Worm (Caenorhabditis elegans) whole organism, L3 larva: ENCODE data around the gene nhr-97.

Experiments
- aly-2 ChIP-seq: fragments of 150-350 bp; optimal IDR thresholded peaks from 2 replicates; lab custom pipeline; 2014; ENCODE audit warnings: missing biosample characterization, missing genetic modification characterization
- ama-1 ChIP-seq: fragments of 150-350 bp; optimal IDR thresholded peaks from 2 replicates; lab custom pipeline; 2018
- ceh-16 ChIP-seq: sonication (generic microtip); optimal IDR thresholded peaks from 2 replicates; lab custom pipeline; 2017; ENCODE audit warnings: missing biosample characterization, missing genetic modification characterization
- ceh-28 ChIP-seq: fragments of 150-350 bp; optimal IDR thresholded peaks from 2 replicates; lab custom pipeline; 2014; ENCODE audit warnings: missing biosample characterization, missing genetic modification reagents, missing genetic modification characterization
- ceh-9 ChIP-seq: sonication (generic microtip); optimal IDR thresholded peaks from 2 replicates; lab custom pipeline; 2018; ENCODE audit warnings: missing biosample characterization, missing genetic modification characterization
- daf-12 ChIP-seq: fragments of 150-350 bp; optimal IDR thresholded peaks from 2 replicates; lab custom pipeline; 2014; ENCODE audit warnings: missing biosample characterization, missing genetic modification reagents, missing genetic modification characterization
- egl-27 ChIP-seq: sonication (generic microtip); optimal IDR thresholded peaks from 4 replicates; lab custom pipeline; 2017; ENCODE audit warnings: missing biosample characterization, missing genetic modification reagents, missing genetic modification characterization
- egl-5 ChIP-seq: fragments of 150-350 bp; optimal IDR thresholded peaks from 2 replicates; lab custom pipeline; 2017; ENCODE audit warnings: missing biosample characterization, missing genetic modification reagents, missing genetic modification characterization, inconsistent platforms
- elt-1 ChIP-seq: fragments of 150-350 bp; optimal IDR thresholded peaks from 2 replicates; lab custom pipeline; 2014; ENCODE audit warnings: missing biosample characterization, missing genetic modification characterization
- elt-2 ChIP-seq: sonication (generic microtip); optimal IDR thresholded peaks from 2 replicates; lab custom pipeline; 2016; ENCODE audit warnings: missing genetic modification reagents, mild to moderate bottlenecking, missing genetic modification characterization, missing compliant biosample characterization
- elt-3 ChIP-seq, 3 experiments: fragments of 150-350 bp in 1 of 3; sonication (generic microtip) in 2 of 3; optimal IDR thresholded peaks; 2 replicates in 2 of 3; 4 replicates in 1 of 3; lab custom pipeline; 2014 to 2017; ENCODE audit warnings: missing biosample characterization in 3 of 3, missing genetic modification characterization in 3 of 3
- eor-1 ChIP-seq, 2 experiments: fragments of 150-350 bp; optimal IDR thresholded peaks; 2 replicates each; lab custom pipeline; 2014 to 2018; ENCODE audit warnings: missing biosample characterization in 2 of 2, missing genetic modification characterization in 2 of 2
- fos-1 ChIP-seq: fragments of 150-350 bp; optimal IDR thresholded peaks from 2 replicates; lab custom pipeline; 2014; ENCODE audit warnings: missing biosample characterization, missing genetic modification characterization
- hmg-11 ChIP-seq: sonication (generic microtip); optimal IDR thresholded peaks from 2 replicates; lab custom pipeline; 2016; ENCODE audit warnings: missing genetic modification characterization, missing compliant biosample characterization
- jun-1 ChIP-seq: fragments of 150-350 bp; optimal IDR thresholded peaks from 2 replicates; lab custom pipeline; 2014; ENCODE audit warnings: missing biosample characterization, missing genetic modification reagents, missing genetic modification characterization
- lin-39 ChIP-seq: fragments of 150-350 bp; optimal IDR thresholded peaks from 2 replicates; lab custom pipeline; 2018; ENCODE audit warnings: missing biosample characterization, missing genetic modification reagents, missing genetic modification characterization
- lsy-12 ChIP-seq: sonication (generic microtip); optimal IDR thresholded peaks from 2 replicates; lab custom pipeline; 2016; ENCODE audit warnings: mild to moderate bottlenecking, missing genetic modification characterization, missing compliant biosample characterization
- mdl-1 ChIP-seq: fragments of 150-350 bp; optimal IDR thresholded peaks from 2 replicates; lab custom pipeline; 2014; ENCODE audit warnings: missing biosample characterization, missing genetic modification characterization
- mml-1 ChIP-seq: fragments of 150-350 bp; sonication (generic microtip); optimal IDR thresholded peaks from 3 replicates; lab custom pipeline; 2014; ENCODE audit warnings: missing biosample characterization, missing genetic modification characterization
- nfya-1 ChIP-seq: sonication (generic microtip); optimal IDR thresholded peaks from 2 replicates; lab custom pipeline; 2017; ENCODE audit warnings: missing genetic modification characterization, mild to moderate bottlenecking, missing compliant biosample characterization, antibody characterized with exemption, moderate library complexity; ENCODE audit not compliant: insufficient read depth
- nhr-12 ChIP-seq: fragments of 150-350 bp; optimal IDR thresholded peaks from 2 replicates; lab custom pipeline; 2014; ENCODE audit warnings: missing biosample characterization, missing genetic modification characterization
- nhr-23 ChIP-seq: fragments of 150-350 bp; optimal IDR thresholded peaks from 2 replicates; lab custom pipeline; 2014; ENCODE audit warnings: missing biosample characterization, missing genetic modification reagents, missing genetic modification characterization
- nhr-237 ChIP-seq: fragments of 150-350 bp; optimal IDR thresholded peaks from 2 replicates; lab custom pipeline; 2014; ENCODE audit warnings: missing biosample characterization, missing genetic modification characterization
- nhr-25 ChIP-seq: sonication (generic microtip); optimal IDR thresholded peaks from 2 replicates; lab custom pipeline; 2017; ENCODE audit warnings: missing biosample characterization, missing genetic modification characterization
- nhr-28 ChIP-seq: fragments of 150-350 bp; optimal IDR thresholded peaks from 2 replicates; lab custom pipeline; 2014; ENCODE audit warnings: missing biosample characterization, missing genetic modification characterization
- nhr-43 ChIP-seq: sonication (generic microtip); optimal IDR thresholded peaks from 2 replicates; lab custom pipeline; 2016; ENCODE audit warnings: mild to moderate bottlenecking, missing genetic modification characterization, missing compliant biosample characterization; ENCODE audit not compliant: poor library complexity, severe bottlenecking
- nhr-67 ChIP-seq: fragments of 150-350 bp; optimal IDR thresholded peaks from 2 replicates; lab custom pipeline; 2014; ENCODE audit warnings: missing biosample characterization, missing genetic modification characterization
- nhr-76 ChIP-seq: fragments of 150-350 bp; sonication (generic microtip); optimal IDR thresholded peaks from 5 replicates; lab custom pipeline; 2014; ENCODE audit warnings: missing biosample characterization, missing genetic modification characterization
- pqm-1 ChIP-seq: fragments of 150-350 bp; optimal IDR thresholded peaks from 2 replicates; lab custom pipeline; 2017; ENCODE audit warnings: missing biosample characterization, missing genetic modification characterization, inconsistent platforms
- sea-2 ChIP-seq: fragments of 150-350 bp; sonication (generic microtip); optimal IDR thresholded peaks from 4 replicates; lab custom pipeline; 2014; ENCODE audit warnings: missing biosample characterization, missing genetic modification reagents, missing genetic modification characterization
- snpc-4 ChIP-seq: fragments of 150-350 bp; optimal IDR thresholded peaks from 2 replicates; lab custom pipeline; 2014; ENCODE audit warnings: missing biosample characterization, missing genetic modification characterization
- tbx-2 ChIP-seq: sonication (generic microtip); optimal IDR thresholded peaks from 2 replicates; lab custom pipeline; 2016; ENCODE audit warnings: mild to moderate bottlenecking, missing genetic modification characterization, missing compliant biosample characterization
- unc-62 ChIP-seq: fragments of 150-350 bp; sonication (generic microtip); optimal IDR thresholded peaks from 4 replicates; lab custom pipeline; 2014; ENCODE audit warnings: missing biosample characterization, missing genetic modification reagents, missing genetic modification characterization
- ztf-11 ChIP-seq: fragments of 150-350 bp; optimal IDR thresholded peaks from 2 replicates; lab custom pipeline; 2014; ENCODE audit warnings: missing biosample characterization, missing genetic modification characterization

nhr-97 gene

ce11 chrIV:9734861-9735260 is 22.6 kb upstream of the nhr-97 start:
- TF ChIP-seq nhr-28 (tag; lab: Kevin White, UChicago) (no peak), elt-2 (peak; percentile 3), snpc-4 (tag; lab: Kevin White, UChicago) (no peak), egl-27 (tag; lab: Kevin White, UChicago) (no peak), nhr-237 (tag; lab: Kevin White, UChicago) (no peak), nhr-23 (tag; lab: Kevin White, UChicago) (no peak), nhr-43 (no peak), ama-1 (lab: Kevin White, UChicago) (no peak), mml-1 (tag; lab: Kevin White, UChicago) (no peak), pqm-1 (peak; percentile 16), unc-62 (no peak), elt-1 (tag; lab: Kevin White, UChicago) (no peak), nhr-12 (tag; lab: Kevin White, UChicago) (no peak)

- TF ChIP-seq pqm-1 (peak; percentile 64), lsy-12 (tag; lab: Kevin White, UChicago) (no peak), ceh-28 (tag; lab: Kevin White, UChicago) (peak; percentile 4), elt-2 (peak; percentile 75), nfya-1 (peak; percentile 35), daf-12 (tag; lab: Kevin White, UChicago) (no peak), tbx-2 (no peak)
Observed at ce11 chrIV:9735750-9736149, 21.7 kb upstream of the nhr-97 start.

ce11 chrIV:9737204-9737790 is 20.1 kb upstream of the nhr-97 start, which contains the start of gene cka-1:
cka-1 (minus strand) TSS chrIV:9737621.
- no peak for TF ChIP-seq nhr-237 (tag; lab: Kevin White, UChicago)
- no peak for TF ChIP-seq lsy-12 (tag; lab: Kevin White, UChicago)
- TF ChIP-seq nhr-25 (tag; lab: Kevin White, UChicago), result no peak
- TF ChIP-seq lin-39, result no peak
- no peak for TF ChIP-seq elt-1 (tag; lab: Kevin White, UChicago)
- no peak for TF ChIP-seq ceh-28 (tag; lab: Kevin White, UChicago)
- no peak for TF ChIP-seq ceh-9 (tag; lab: Kevin White, UChicago)
- no peak for TF ChIP-seq elt-3 (tag; optimal IDR thresholded peaks at IDR 0.05; lab: Kevin White, UChicago)
- TF ChIP-seq pqm-1, result peak; percentile 56
- no peak for TF ChIP-seq ceh-16
- no peak for TF ChIP-seq mdl-1
- no peak for TF ChIP-seq mml-1 (tag; lab: Kevin White, UChicago)
- TF ChIP-seq nfya-1, result peak; percentile 13
- TF ChIP-seq nhr-76 (tag; lab: Kevin White, UChicago), result no peak
- TF ChIP-seq elt-2, result peak; percentile 65
- no peak for TF ChIP-seq daf-12 (tag; lab: Kevin White, UChicago)
- no peak for TF ChIP-seq egl-5 (tag; lab: Kevin White, UChicago)
- no peak for TF ChIP-seq unc-62

- TF ChIP-seq ama-1 (lab: Kevin White, UChicago) (no peak), ztf-11 (no peak), nhr-67 (tag; lab: Kevin White, UChicago) (no peak), lsy-12 (tag; lab: Kevin White, UChicago) (no peak), fos-1 (tag; lab: Kevin White, UChicago) (no peak)
Observed at ce11 chrIV:9738194-9738593, 19.2 kb upstream of the nhr-97 start, which contains the start of gene C28D4.10. C28D4.10 (plus strand) TSS chrIV:9738494.

ce11 chrIV:9739001-9739400 is 18.4 kb upstream of the nhr-97 start:
- TF ChIP-seq sea-2 (no peak), elt-3 (tag; optimal IDR thresholded peaks at IDR 0.05; lab: Kevin White, UChicago) (no peak), aly-2 (no peak), eor-1 (tag; optimal IDR thresholded peaks at IDR 0.05; lab: Kevin White, UChicago) (no peak), hmg-11 (tag; lab: Kevin White, UChicago) (no peak), jun-1 (tag; lab: Kevin White, UChicago) (no peak), nhr-76 (tag; lab: Kevin White, UChicago) (no peak)
